Fruit fly (Drosophila melanogaster): ENCODE results near the gene CG43336.

The CG43336 gene

dm6 chr3R:15670559-15670958 is 33.6 kb downstream of the CG43336 start (continued):
- TF ChIP-seq gt (GFP tag; IDR thresholded peaks at IDR 0.05) = 0 out of 2 replicates have a peak, but pooled peaks have one; percentile 7
- TF ChIP-seq Xbp1 (GFP tag; optimal IDR thresholded peaks at IDR 0.05) = no peak
- TF ChIP-seq pfk (GFP tag; optimal IDR thresholded peaks at IDR 0.05) = peak; percentile 10
- peak; percentile 50 for TF ChIP-seq CG15601 (tag; optimal IDR thresholded peaks at IDR 0.05)
- TF ChIP-seq CG15696 (tag; optimal IDR thresholded peaks at IDR 0.05) = peak; percentile 77
- TF ChIP-seq CG3407 (GFP tag; optimal IDR thresholded peaks at IDR 0.05) = peak; percentile 40
- TF ChIP-seq nerfin-1 (tag; optimal IDR thresholded peaks at IDR 0.05) = peak; percentile 23
- TF ChIP-seq hbn (GFP tag; IDR thresholded peaks at IDR 0.05; ENCODE audit: partially characterized antibody) = no peak
- TF ChIP-seq lola (GFP tag; optimal IDR thresholded peaks at IDR 0.05) = peak in 1 of 3 experiments; percentile 8
- 0 out of 2 replicates have a peak, but pooled peaks have one; percentile 11 for TF ChIP-seq CG6689 (GFP tag; IDR thresholded peaks at IDR 0.05)
- TF ChIP-seq CG33557 (GFP tag; optimal IDR thresholded peaks at IDR 0.05) = peak; percentile 65
- peak; percentile 54 for TF ChIP-seq MTF-1 (GFP tag; optimal IDR thresholded peaks at IDR 0.05; ENCODE audit: borderline replicate concordance)
- TF ChIP-seq twi (tag; optimal IDR thresholded peaks at IDR 0.05) = peak; percentile 67
- TF ChIP-seq Lpt (GFP tag; optimal IDR thresholded peaks at IDR 0.05) = no peak
- peak; percentile 45 for TF ChIP-seq CG4707 (GFP tag; optimal IDR thresholded peaks at IDR 0.05)
- TF ChIP-seq CG17568 (GFP tag; optimal IDR thresholded peaks at IDR 0.05) = no peak
- peak; percentile 44 for TF ChIP-seq CG10209 (GFP tag; optimal IDR thresholded peaks at IDR 0.05)
- peak; percentile 24 for TF ChIP-seq CG18262 (tag; optimal IDR thresholded peaks at IDR 0.05)
- peak; percentile 79 for TF ChIP-seq kni (GFP tag; optimal IDR thresholded peaks at IDR 0.05)
- TF ChIP-seq fd64A (GFP tag; optimal IDR thresholded peaks at IDR 0.05) = peak; percentile 47
- TF ChIP-seq CG8388 (GFP tag; optimal IDR thresholded peaks at IDR 0.05) = no peak
- TF ChIP-seq bsh (GFP tag; optimal IDR thresholded peaks at IDR 0.05) = peak in 1 of 2 experiments; percentile 30
- peak; percentile 85; the same call in 1 of the 2 replicates for TF ChIP-seq chm (GFP tag; IDR thresholded peaks at IDR 0.05)
- peak; percentile 68; the same call in 1 of the 3 replicates for TF ChIP-seq ci (GFP tag; IDR thresholded peaks at IDR 0.05)
- peak; percentile 6 for TF ChIP-seq bab2 (GFP tag; optimal IDR thresholded peaks at IDR 0.05)
- no peak for TF ChIP-seq CG14014 (GFP tag; IDR thresholded peaks at IDR 0.05)
- TF ChIP-seq grn (GFP tag; optimal IDR thresholded peaks at IDR 0.05) = peak; percentile 98
- TF ChIP-seq CG8089 (GFP tag; optimal IDR thresholded peaks at IDR 0.05) = peak; percentile 18
- no peak for TF ChIP-seq ftz-f1 (GFP tag; optimal IDR thresholded peaks at IDR 0.05)
- TF ChIP-seq HLH3B (GFP tag; IDR thresholded peaks at IDR 0.05) = no peak
- no peak for TF ChIP-seq p53 (GFP tag; optimal IDR thresholded peaks at IDR 0.05)
- no peak for TF ChIP-seq CG30020 (tag; optimal IDR thresholded peaks at IDR 0.05)
- no peak for TF ChIP-seq hb (GFP tag; IDR thresholded peaks at IDR 0.05; ENCODE audit: partially characterized antibody)
- no peak for TF ChIP-seq repo (GFP tag; optimal IDR thresholded peaks at IDR 0.05)
- peak; percentile 49 for TF ChIP-seq CG1233 (GFP tag; optimal IDR thresholded peaks at IDR 0.05)
- TF ChIP-seq CG8281 (tag; optimal IDR thresholded peaks at IDR 0.05) = peak; percentile 9
- peak; percentile 6 for TF ChIP-seq CG14710 (tag; optimal IDR thresholded peaks at IDR 0.05)
- TF ChIP-seq CG6813 (GFP tag; optimal IDR thresholded peaks at IDR 0.05) = peak; percentile 56
- TF ChIP-seq CG9609 (GFP tag; optimal IDR thresholded peaks at IDR 0.05) = no peak
- TF ChIP-seq Med (GFP tag) = peak; percentile 46
- TF ChIP-seq CG2678 (tag; optimal IDR thresholded peaks at IDR 0.05) = peak; percentile 19
